Worm (Caenorhabditis elegans): ENCODE measurements around the gene mec-18.

mec-18 gene

ce11 chrX:4260297-4260696, 13.7 kb downstream of the mec-18 start, which contains the start of gene C52B9.4:
Gene C52B9.4, plus strand, starts transcription at chrX:4260652.
- no peak for TF ChIP-seq tra-4 (tag; optimal IDR thresholded peaks at IDR 0.05)
- no peak for TF ChIP-seq flt-1 (GFP tag; IDR thresholded peaks at IDR 0.05)
- TF ChIP-seq hnd-1 (tag; optimal IDR thresholded peaks at IDR 0.05) = no peak
- no peak for TF ChIP-seq hmg-4 (GFP tag; optimal IDR thresholded peaks at IDR 0.05)
- TF ChIP-seq F13C5.2 (tag; optimal IDR thresholded peaks at IDR 0.05) = peak; percentile 21
- TF ChIP-seq ets-7 (tag; optimal IDR thresholded peaks at IDR 0.05) = no peak
- TF ChIP-seq ceh-36 (tag; optimal IDR thresholded peaks at IDR 0.05) = no peak
- no peak for TF ChIP-seq pes-1 (GFP tag; IDR thresholded peaks at IDR 0.05)
- no peak for TF ChIP-seq B0310.2 (tag; optimal IDR thresholded peaks at IDR 0.05)

ce11 chrX:4256761-4257160, 17.3 kb downstream of the mec-18 start, which contains the start of gene srv-6:
Gene srv-6, plus strand, starts transcription at chrX:4257061.
- TF ChIP-seq tbx-37 (GFP tag; conservative IDR thresholded peaks at IDR 0.05) (no peak), ama-1 (optimal IDR thresholded peaks at IDR 0.05) (no peak)

ce11 chrX:4255366-4255765, 18.6 kb downstream of the mec-18 start:
- no peak for TF ChIP-seq scrt-1 (GFP tag; IDR thresholded peaks at IDR 0.05)
- no peak for TF ChIP-seq F13C5.2 (tag; optimal IDR thresholded peaks at IDR 0.05)
- no peak for TF ChIP-seq ceh-36 (tag; optimal IDR thresholded peaks at IDR 0.05)
- TF ChIP-seq tra-4 (tag; optimal IDR thresholded peaks at IDR 0.05) = no peak
- no peak for TF ChIP-seq pes-1 (GFP tag; IDR thresholded peaks at IDR 0.05)
- TF ChIP-seq ceh-13 (GFP tag; optimal IDR thresholded peaks at IDR 0.05) = no peak
- no peak for TF ChIP-seq tbx-11 (GFP tag; IDR thresholded peaks at IDR 0.05)
- TF ChIP-seq hnd-1 (tag; optimal IDR thresholded peaks at IDR 0.05) = no peak
- TF ChIP-seq ama-1 (optimal IDR thresholded peaks at IDR 0.05) = no peak

ce11 chrX:4254782-4255181, 19.2 kb downstream of the mec-18 start, which contains the start of gene taf-11.1:
Gene taf-11.1, plus strand, starts transcription at chrX:4255170.
- no peak for TF ChIP-seq pes-1 (GFP tag; IDR thresholded peaks at IDR 0.05)
- no peak for TF ChIP-seq tbx-11 (GFP tag; IDR thresholded peaks at IDR 0.05)
- TF ChIP-seq tra-4 (tag; optimal IDR thresholded peaks at IDR 0.05) = no peak
- TF ChIP-seq sea-1 (GFP tag; conservative IDR thresholded peaks at IDR 0.05) = no peak
- no peak for TF ChIP-seq aly-1 (tag; optimal IDR thresholded peaks at IDR 0.05)
- TF ChIP-seq scrt-1 (GFP tag; IDR thresholded peaks at IDR 0.05) = no peak
- no peak for TF ChIP-seq hmg-4 (GFP tag; optimal IDR thresholded peaks at IDR 0.05)
- TF ChIP-seq hmbx-1 (tag; optimal IDR thresholded peaks at IDR 0.05) = no peak
- TF ChIP-seq F13C5.2 (tag; optimal IDR thresholded peaks at IDR 0.05) = no peak
- no peak for TF ChIP-seq B0310.2 (tag; optimal IDR thresholded peaks at IDR 0.05)
- no peak for TF ChIP-seq ceh-13 (GFP tag; optimal IDR thresholded peaks at IDR 0.05)
- no peak for TF ChIP-seq ceh-36 (tag; optimal IDR thresholded peaks at IDR 0.05)
- no peak for TF ChIP-seq ets-7 (tag; optimal IDR thresholded peaks at IDR 0.05)
- TF ChIP-seq flt-1 (GFP tag; IDR thresholded peaks at IDR 0.05) = no peak
- TF ChIP-seq ama-1 (optimal IDR thresholded peaks at IDR 0.05) = no peak
- TF ChIP-seq tbx-37 (GFP tag; conservative IDR thresholded peaks at IDR 0.05) = no peak
- no peak for TF ChIP-seq hnd-1 (tag; optimal IDR thresholded peaks at IDR 0.05)

- TF ChIP-seq ets-7 (tag; optimal IDR thresholded peaks at IDR 0.05) (no peak), sea-1 (GFP tag; conservative IDR thresholded peaks at IDR 0.05) (no peak), F13C5.2 (tag; optimal IDR thresholded peaks at IDR 0.05) (no peak), tbx-37 (GFP tag; conservative IDR thresholded peaks at IDR 0.05) (no peak), aly-1 (tag; optimal IDR thresholded peaks at IDR 0.05) (no peak), ceh-36 (tag; optimal IDR thresholded peaks at IDR 0.05) (no peak), flt-1 (GFP tag; IDR thresholded peaks at IDR 0.05) (no peak), ceh-13 (GFP tag; optimal IDR thresholded peaks at IDR 0.05) (no peak), tra-4 (tag; optimal IDR thresholded peaks at IDR 0.05) (no peak), tbx-11 (GFP tag; IDR thresholded peaks at IDR 0.05) (no peak)
Observed at ce11 chrX:4252047-4252446, 22.0 kb downstream of the mec-18 start, which contains the start of gene srv-5. Gene srv-5, plus strand, starts transcription at chrX:4252347.

- no peak for TF ChIP-seq scrt-1 (GFP tag; IDR thresholded peaks at IDR 0.05)
- no peak for TF ChIP-seq sea-1 (GFP tag; conservative IDR thresholded peaks at IDR 0.05)
- TF ChIP-seq hmbx-1 (tag; optimal IDR thresholded peaks at IDR 0.05) = no peak
- no peak for TF ChIP-seq F13C5.2 (tag; optimal IDR thresholded peaks at IDR 0.05)
- TF ChIP-seq pes-1 (GFP tag; IDR thresholded peaks at IDR 0.05) = no peak
- TF ChIP-seq aly-1 (tag; optimal IDR thresholded peaks at IDR 0.05) = no peak
- no peak for TF ChIP-seq ceh-36 (tag; optimal IDR thresholded peaks at IDR 0.05)
- TF ChIP-seq ets-7 (tag; optimal IDR thresholded peaks at IDR 0.05) = no peak
- TF ChIP-seq ceh-13 (GFP tag; optimal IDR thresholded peaks at IDR 0.05) = no peak
- no peak for TF ChIP-seq flt-1 (GFP tag; IDR thresholded peaks at IDR 0.05)
- no peak for TF ChIP-seq tbx-11 (GFP tag; IDR thresholded peaks at IDR 0.05)
- no peak for TF ChIP-seq hnd-1 (tag; optimal IDR thresholded peaks at IDR 0.05)
- no peak for TF ChIP-seq tbx-37 (GFP tag; conservative IDR thresholded peaks at IDR 0.05)
- TF ChIP-seq tra-4 (tag; optimal IDR thresholded peaks at IDR 0.05) = no peak
- TF ChIP-seq hmg-4 (GFP tag; optimal IDR thresholded peaks at IDR 0.05) = no peak
Observed at ce11 chrX:4248949-4249348, 25.1 kb downstream of the mec-18 start, which contains the start of gene hlh-13. Gene hlh-13, plus strand, starts transcription at chrX:4249249.

ce11 chrX:4248417-4248816, 25.6 kb downstream of the mec-18 start:
- no peak for TF ChIP-seq tra-4 (tag; optimal IDR thresholded peaks at IDR 0.05)
- no peak for TF ChIP-seq hmbx-1 (tag; optimal IDR thresholded peaks at IDR 0.05)
- no peak for TF ChIP-seq B0310.2 (tag; optimal IDR thresholded peaks at IDR 0.05)

- TF ChIP-seq ceh-36 (tag; optimal IDR thresholded peaks at IDR 0.05) (no peak), tbx-37 (GFP tag; conservative IDR thresholded peaks at IDR 0.05) (no peak), flt-1 (GFP tag; IDR thresholded peaks at IDR 0.05) (no peak), F13C5.2 (tag; optimal IDR thresholded peaks at IDR 0.05) (no peak), ets-7 (tag; optimal IDR thresholded peaks at IDR 0.05) (no peak), hmbx-1 (tag; optimal IDR thresholded peaks at IDR 0.05) (no peak), scrt-1 (GFP tag; IDR thresholded peaks at IDR 0.05) (no peak), pes-1 (GFP tag; IDR thresholded peaks at IDR 0.05) (no peak), tbx-11 (GFP tag; IDR thresholded peaks at IDR 0.05) (no peak), ama-1 (optimal IDR thresholded peaks at IDR 0.05) (no peak), hnd-1 (tag; optimal IDR thresholded peaks at IDR 0.05) (no peak), tra-4 (tag; optimal IDR thresholded peaks at IDR 0.05) (no peak), B0310.2 (tag; optimal IDR thresholded peaks at IDR 0.05) (no peak), ceh-13 (GFP tag; optimal IDR thresholded peaks at IDR 0.05) (no peak), sea-1 (GFP tag; conservative IDR thresholded peaks at IDR 0.05) (no peak), aly-1 (tag; optimal IDR thresholded peaks at IDR 0.05) (no peak), hmg-4 (GFP tag; optimal IDR thresholded peaks at IDR 0.05) (no peak)
Observed at ce11 chrX:4246867-4247591, 27.0 kb downstream of the mec-18 start, which contains the start of gene F48D6.4. Gene F48D6.4, minus strand, starts transcription at chrX:4247212.
